Fruit fly (Drosophila melanogaster): Measurements from ENCODE around the gene CG33783.

The CG33783 gene

dm6 chr3R:10048035-10048774, 18.4 kb upstream of the CG33783 start:
- TF ChIP-seq Meics (GFP tag; optimal IDR thresholded peaks at IDR 0.05) = peak; percentile 67
- TF ChIP-seq org-1 (GFP tag; optimal IDR thresholded peaks at IDR 0.05) = peak; percentile 36
- peak; percentile 12 for TF ChIP-seq CG10267 (tag; optimal IDR thresholded peaks at IDR 0.05)
- TF ChIP-seq ind (GFP tag; optimal IDR thresholded peaks at IDR 0.05) = peak; percentile 23
- no peak for TF ChIP-seq Mad (GFP tag; optimal IDR thresholded peaks at IDR 0.05)
- TF ChIP-seq ham (GFP tag; IDR thresholded peaks at IDR 0.05) = no peak
- TF ChIP-seq CG11560 (tag; IDR thresholded peaks at IDR 0.05) = no peak
- no peak for TF ChIP-seq Sox102F (GFP tag; optimal IDR thresholded peaks at IDR 0.05)
- no peak for TF ChIP-seq exex (tag; optimal IDR thresholded peaks at IDR 0.05)
- TF ChIP-seq Deaf1 (tag; optimal IDR thresholded peaks at IDR 0.05) = no peak
- TF ChIP-seq MESR4 (GFP tag; optimal IDR thresholded peaks at IDR 0.05) = no peak
- TF ChIP-seq fd3F (GFP tag; optimal IDR thresholded peaks at IDR 0.05) = no peak
- TF ChIP-seq PHDP (tag; optimal IDR thresholded peaks at IDR 0.05) = peak; percentile 33
- no peak for TF ChIP-seq Hr39 (optimal IDR thresholded peaks at IDR 0.05)
- TF ChIP-seq ab (GFP tag; optimal IDR thresholded peaks at IDR 0.05) = no peak
- no peak for TF ChIP-seq eyg (GFP tag; optimal IDR thresholded peaks at IDR 0.05)
- TF ChIP-seq CG1647 (GFP tag; optimal IDR thresholded peaks at IDR 0.05) = no peak
- peak; percentile 19 for TF ChIP-seq CG12155 (GFP tag; optimal IDR thresholded peaks at IDR 0.05)
- no peak for TF ChIP-seq amos (GFP tag; IDR thresholded peaks at IDR 0.05; ENCODE audit: partially characterized antibody)
- TF ChIP-seq ranshi (GFP tag; IDR thresholded peaks at IDR 0.05) = no peak
- peak; percentile 65 for TF ChIP-seq CG7839 (tag; optimal IDR thresholded peaks at IDR 0.05)
- no peak for TF ChIP-seq pum (GFP tag; optimal IDR thresholded peaks at IDR 0.05)
- TF ChIP-seq CHES-1-like (GFP tag; optimal IDR thresholded peaks at IDR 0.05) = no peak
- no peak for TF ChIP-seq Opbp (GFP tag; IDR thresholded peaks at IDR 0.05; ENCODE audit: partially characterized antibody)
- TF ChIP-seq Xrp1 (GFP tag; IDR thresholded peaks at IDR 0.05) = peak; percentile 15; the same call in 1 of the 2 replicates
- TF ChIP-seq wor (GFP tag; IDR thresholded peaks at IDR 0.05) = no peak
- no peak for TF ChIP-seq CG9215 (GFP tag; IDR thresholded peaks at IDR 0.05)
- TF ChIP-seq CG6654 (GFP tag; optimal IDR thresholded peaks at IDR 0.05) = no peak
- no peak for TF ChIP-seq TFAM (GFP tag; optimal IDR thresholded peaks at IDR 0.05)
- no peak for TF ChIP-seq Tbp (GFP tag; optimal IDR thresholded peaks at IDR 0.05)
- TF ChIP-seq CG11247 (GFP tag; IDR thresholded peaks at IDR 0.05) = no peak
- TF ChIP-seq CG7357 (GFP tag; IDR thresholded peaks at IDR 0.05) = no peak
- TF ChIP-seq gce (GFP tag; IDR thresholded peaks at IDR 0.05) = no peak
- no peak for TF ChIP-seq NK7.1 (GFP tag; optimal IDR thresholded peaks at IDR 0.05)
- peak; percentile 26; the same call in 1 of the 2 replicates for TF ChIP-seq onecut (GFP tag; IDR thresholded peaks at IDR 0.05)
- TF ChIP-seq CG7556 (GFP tag; optimal IDR thresholded peaks at IDR 0.05) = peak; percentile 64
- no peak for TF ChIP-seq ro (GFP tag; IDR thresholded peaks at IDR 0.05)
- TF ChIP-seq CG2889 (GFP tag; IDR thresholded peaks at IDR 0.05) = 0 out of 3 replicates have a peak, but pooled peaks have one; percentile 21
- TF ChIP-seq croc (GFP tag; conservative IDR thresholded peaks at IDR 0.05) = no peak
- no peak for TF ChIP-seq zen (tag; optimal IDR thresholded peaks at IDR 0.05)
- peak; percentile 10 for TF ChIP-seq CG18764 (GFP tag; optimal IDR thresholded peaks at IDR 0.05)
- TF ChIP-seq CG10431 (GFP tag; optimal IDR thresholded peaks at IDR 0.05) = no peak
- TF ChIP-seq Ssrp (tag; optimal IDR thresholded peaks at IDR 0.05) = peak; percentile 57
- no peak for TF ChIP-seq HmgD (GFP tag; optimal IDR thresholded peaks at IDR 0.05)
- no peak for TF ChIP-seq Myb (GFP tag; optimal IDR thresholded peaks at IDR 0.05)
- no peak for TF ChIP-seq ato (GFP tag; IDR thresholded peaks at IDR 0.05; ENCODE audit: partially characterized antibody)
- TF ChIP-seq fd96Cb (tag; optimal IDR thresholded peaks at IDR 0.05) = peak; percentile 29
- TF ChIP-seq dmrt99B (tag; optimal IDR thresholded peaks at IDR 0.05) = peak; percentile 71
- no peak for TF ChIP-seq CkIIα-i1 (GFP tag; IDR thresholded peaks at IDR 0.05)
- TF ChIP-seq Blimp-1 (GFP tag; optimal IDR thresholded peaks at IDR 0.05) = peak; percentile 56
- TF ChIP-seq ase (GFP tag; IDR thresholded peaks at IDR 0.05) = no peak
